Fruit fly (Drosophila melanogaster) whole organism, embryonic: ENCODE results near the gene CG15435.

ENCODE experiments used
- Antp ChIP-seq: fragments of 200-800 bp; sonication (Bioruptor generic); optimal IDR thresholded peaks from 3 replicates; lab custom pipeline; 2016; ENCODE audit warnings: missing biosample characterization, missing genetic modification characterization
- Atf3 ChIP-seq: fragments of 200-800 bp; sonication (Bioruptor generic); optimal IDR thresholded peaks from 3 replicates; lab custom pipeline; 2016; ENCODE audit warnings: missing biosample characterization, missing genetic modification characterization
- B-H2 ChIP-seq: fragments of 200-800 bp; sonication (Bioruptor generic); optimal IDR thresholded peaks from 2 replicates; lab custom pipeline; 2018; ENCODE audit warnings: missing biosample characterization, mild to moderate bottlenecking, missing genetic modification characterization
- CG10147 ChIP-seq: fragments of 200-800 bp; sonication (Bioruptor generic); optimal IDR thresholded peaks from 2 replicates; lab custom pipeline; 2019; ENCODE audit warnings: missing biosample characterization, mild to moderate bottlenecking, missing genetic modification characterization, moderate library complexity
- CG10267 ChIP-seq: fragments of 200-800 bp; sonication (Bioruptor generic); optimal IDR thresholded peaks from 2 replicates; lab custom pipeline; 2018; ENCODE audit warnings: missing biosample characterization, mild to moderate bottlenecking, missing genetic modification characterization, moderate library complexity
- CG10979 ChIP-seq: fragments of 200-800 bp; sonication (Bioruptor generic); optimal IDR thresholded peaks from 2 replicates; lab custom pipeline; 2018; ENCODE audit warnings: missing biosample characterization, mild to moderate bottlenecking, missing genetic modification characterization, moderate library complexity
- CG11085 ChIP-seq: fragments of 200-800 bp; sonication (Bioruptor generic); IDR thresholded peaks from 2 replicates; pipeline ENCODE4 v1.3.6; 2022; ENCODE audit warnings: missing biosample characterization, missing genetic modification characterization
- CG11247 ChIP-seq: fragments of 200-800 bp; sonication (Bioruptor generic); IDR thresholded peaks from 2 replicates; pipeline ENCODE4 v1.3.6; 2022; ENCODE audit warnings: missing biosample characterization, missing genetic modification characterization
- CG11560 ChIP-seq: fragments of 200-800 bp; sonication (Bioruptor generic); IDR thresholded peaks from 3 replicates; pipeline ENCODE4 v1.3.6; 2022; ENCODE audit warnings: missing biosample characterization, missing genetic modification characterization
- CG12236 ChIP-seq: fragments of 200-800 bp; sonication (Bioruptor generic); optimal IDR thresholded peaks from 2 replicates; lab custom pipeline; 2016; ENCODE audit warnings: missing biosample characterization, missing genetic modification characterization
- CG13123 ChIP-seq: fragments of 200-800 bp; sonication (Bioruptor generic); optimal IDR thresholded peaks from 2 replicates; lab custom pipeline; 2016; ENCODE audit warnings: missing biosample characterization, missing genetic modification characterization
- CG15269 ChIP-seq: fragments of 200-800 bp; sonication (Bioruptor generic); optimal IDR thresholded peaks from 2 replicates; lab custom pipeline; 2018; ENCODE audit warnings: missing biosample characterization, mild to moderate bottlenecking, missing genetic modification characterization, moderate library complexity
- CG17359 ChIP-seq: fragments of 200-800 bp; sonication (Bioruptor generic); optimal IDR thresholded peaks from 3 replicates; lab custom pipeline; 2018; ENCODE audit warnings: missing biosample characterization, mild to moderate bottlenecking, missing genetic modification characterization, moderate library complexity
- CG18619 ChIP-seq: fragments of 200-800 bp; sonication (Bioruptor generic); optimal IDR thresholded peaks from 3 replicates; lab custom pipeline; 2017; ENCODE audit warnings: missing biosample characterization, mild to moderate bottlenecking, missing genetic modification characterization
- CG2120 ChIP-seq: fragments of 200-800 bp; sonication (Bioruptor generic); optimal IDR thresholded peaks from 3 replicates; lab custom pipeline; 2016; ENCODE audit warnings: missing biosample characterization, missing genetic modification characterization
- CG30020 ChIP-seq: fragments of 200-800 bp; optimal IDR thresholded peaks from 2 replicates; lab custom pipeline; 2019; ENCODE audit warnings: missing biosample characterization, mild to moderate bottlenecking, missing genetic modification characterization, moderate library complexity
- CG30431 ChIP-seq: fragments of 200-800 bp; sonication (Bioruptor generic); optimal IDR thresholded peaks from 2 replicates; lab custom pipeline; 2017; ENCODE audit warnings: missing biosample characterization, missing genetic modification characterization
- CG4328 ChIP-seq: fragments of 200-800 bp; sonication (Bioruptor generic); optimal IDR thresholded peaks from 3 replicates; lab custom pipeline; 2017; ENCODE audit warnings: missing biosample characterization, missing genetic modification reagents, missing genetic modification characterization
- CG4360 ChIP-seq: fragments of 200-800 bp; sonication (Bioruptor generic); IDR thresholded peaks from 2 replicates; pipeline ENCODE4 v1.3.6; 2022; ENCODE audit warnings: missing biosample characterization, missing genetic modification characterization
- CG4820 ChIP-seq: fragments of 200-800 bp; sonication (Bioruptor generic); optimal IDR thresholded peaks from 3 replicates; lab custom pipeline; 2016; ENCODE audit warnings: missing biosample characterization, missing genetic modification characterization
- CG9609 ChIP-seq: fragments of 200-800 bp; sonication (Bioruptor generic); optimal IDR thresholded peaks from 3 replicates; lab custom pipeline; 2016; ENCODE audit warnings: missing biosample characterization, missing genetic modification characterization
- CG9817 ChIP-seq: fragments of 200-800 bp; sonication (Bioruptor generic); optimal IDR thresholded peaks from 2 replicates; lab custom pipeline; 2018; ENCODE audit warnings: missing biosample characterization, mild to moderate bottlenecking, missing genetic modification characterization, moderate library complexity
- Chrac-16 ChIP-seq: fragments of 200-800 bp; sonication (Bioruptor generic); optimal IDR thresholded peaks from 3 replicates; lab custom pipeline; 2016; ENCODE audit warnings: missing biosample characterization, missing genetic modification characterization
- Dref ChIP-seq: fragments of 200-800 bp; sonication (Bioruptor generic); IDR thresholded peaks from 2 replicates; pipeline ENCODE4 v1.3.6; 2022; ENCODE audit warnings: missing biosample characterization, missing genetic modification characterization
- H2.0 ChIP-seq: fragments of 200-800 bp; sonication (Bioruptor generic); IDR thresholded peaks from 2 replicates; pipeline ENCODE4 v1.3.6; 2022; ENCODE audit warnings: missing biosample characterization, missing genetic modification characterization
- Hr51 ChIP-seq, 2 experiments: fragments of 200-800 bp; sonication (Bioruptor generic); optimal IDR thresholded peaks; 2 replicates in 1 of 2; 3 replicates in 1 of 2; lab custom pipeline; 2016 to 2018; ENCODE audit warnings: missing biosample characterization in 2 of 2, missing genetic modification characterization in 2 of 2, mild to moderate bottlenecking in 1 of 2, moderate library complexity in 1 of 2
- Mes4 ChIP-seq: fragments of 200-800 bp; sonication (Bioruptor generic); optimal IDR thresholded peaks from 2 replicates; lab custom pipeline; 2016; ENCODE audit warnings: missing biosample characterization, missing genetic modification characterization
- Mrtf ChIP-seq: fragments of 200-800 bp; sonication (Bioruptor generic); IDR thresholded peaks from 3 replicates; pipeline ENCODE4 v1.3.6; 2022; ENCODE audit warnings: missing biosample characterization, missing genetic modification characterization
- Sox100B ChIP-seq: fragments of 200-800 bp; sonication (Bioruptor generic); optimal IDR thresholded peaks from 3 replicates; lab custom pipeline; 2018; ENCODE audit warnings: missing biosample characterization, mild to moderate bottlenecking, missing genetic modification characterization
- Stat92E ChIP-seq, 3 experiments: fragments of >200 bp in 2 of 3; fragments of 200-800 bp in 1 of 3; sonication (Bioruptor generic) in 1 of 3; optimal IDR thresholded peaks; 2 replicates each; lab custom pipeline; 2017 to 2019; ENCODE audit warnings: missing biosample characterization in 3 of 3, missing genetic modification characterization in 3 of 3, mild to moderate bottlenecking in 1 of 3, moderate library complexity in 1 of 3
- Vsx1 ChIP-seq: fragments of 200-800 bp; sonication (Bioruptor generic); optimal IDR thresholded peaks from 2 replicates; lab custom pipeline; 2017; ENCODE audit warnings: missing biosample characterization, mild to moderate bottlenecking, missing genetic modification characterization, missing genetic modification reagents
- ap ChIP-seq: fragments of 200-800 bp; sonication (Bioruptor generic); IDR thresholded peaks from 2 replicates; pipeline ENCODE4 v1.3.6; 2022; ENCODE audit warnings: missing biosample characterization, missing genetic modification characterization
- ara ChIP-seq: fragments of 200-800 bp; sonication (Bioruptor generic); IDR thresholded peaks from 2 replicates; pipeline ENCODE4 v1.3.6; 2022; ENCODE audit warnings: missing biosample characterization, missing genetic modification characterization
- cad ChIP-seq: fragments of >200 bp; optimal IDR thresholded peaks from 2 replicates; lab custom pipeline; 2017; ENCODE audit warnings: missing biosample characterization, missing genetic modification characterization
- dmrt99B ChIP-seq: fragments of 200-800 bp; sonication (Bioruptor generic); optimal IDR thresholded peaks from 2 replicates; lab custom pipeline; 2018; ENCODE audit warnings: missing biosample characterization, mild to moderate bottlenecking, missing genetic modification characterization, moderate library complexity
- fd102C ChIP-seq: fragments of 200-800 bp; sonication (Bioruptor generic); optimal IDR thresholded peaks from 2 replicates; lab custom pipeline; 2018; ENCODE audit warnings: missing biosample characterization, mild to moderate bottlenecking, missing genetic modification characterization, moderate library complexity
- fru ChIP-seq: fragments of >200 bp; optimal IDR thresholded peaks from 2 replicates; lab custom pipeline; 2017
- gcm ChIP-seq: fragments of 200-800 bp; sonication (Bioruptor generic); optimal IDR thresholded peaks from 2 replicates; lab custom pipeline; 2019; ENCODE audit warnings: missing biosample characterization, mild to moderate bottlenecking, missing genetic modification characterization, moderate library complexity
- gfzf ChIP-seq: fragments of 200-800 bp; sonication (Bioruptor generic); optimal IDR thresholded peaks from 2 replicates; lab custom pipeline; 2016; ENCODE audit warnings: missing biosample characterization, mild to moderate bottlenecking, missing genetic modification characterization, moderate library complexity
- gro ChIP-seq: fragments of 200-800 bp; sonication (Bioruptor generic); optimal IDR thresholded peaks from 2 replicates; lab custom pipeline; 2016; ENCODE audit warnings: missing biosample characterization, missing genetic modification characterization
- jigr1 ChIP-seq: fragments of 200-800 bp; sonication (Bioruptor generic); IDR thresholded peaks from 3 replicates; pipeline ENCODE4 v1.3.6; 2022; ENCODE audit warnings: missing biosample characterization, missing genetic modification characterization
- lola ChIP-seq, 3 experiments: fragments of >200 bp in 2 of 3; fragments of 200-800 bp in 1 of 3; sonication (Bioruptor generic) in 1 of 3; optimal IDR thresholded peaks; 2 replicates each; lab custom pipeline; 2017 to 2019; ENCODE audit warnings: missing biosample characterization in 3 of 3, missing genetic modification characterization in 3 of 3, mild to moderate bottlenecking in 1 of 3, moderate library complexity in 1 of 3
- row ChIP-seq: fragments of 200-800 bp; sonication (Bioruptor generic); IDR thresholded peaks from 3 replicates; pipeline ENCODE4 v1.3.6; 2022; ENCODE audit warnings: missing biosample characterization, missing genetic modification characterization
- sc ChIP-seq, 3 experiments: fragments of >200 bp in 2 of 3; fragments of 200-800 bp in 1 of 3; sonication (Bioruptor generic) in 1 of 3; optimal IDR thresholded peaks; 2 replicates in 2 of 3; 3 replicates in 1 of 3; lab custom pipeline; 2017; ENCODE audit warnings: mild to moderate bottlenecking in 1 of 3, missing biosample characterization in 1 of 3, missing genetic modification characterization in 1 of 3, missing genetic modification reagents in 1 of 3
- sens ChIP-seq: fragments of 200-800 bp; sonication (Bioruptor generic); peaks from one replicate; lab custom pipeline; 2016; ENCODE audit warnings: missing biosample characterization, missing genetic modification characterization
- sqz ChIP-seq: fragments of 200-800 bp; sonication (Bioruptor generic); optimal IDR thresholded peaks from 3 replicates; lab custom pipeline; 2018; ENCODE audit warnings: missing biosample characterization, mild to moderate bottlenecking, missing genetic modification characterization
- tll ChIP-seq, 2 experiments: fragments of 200-800 bp in 1 of 2; fragments of >200 bp in 1 of 2; sonication (Bioruptor generic) in 1 of 2; optimal IDR thresholded peaks; 2 replicates each; lab custom pipeline; 2017 to 2019; ENCODE audit warnings: missing biosample characterization in 2 of 2, missing genetic modification characterization in 2 of 2, mild to moderate bottlenecking in 1 of 2, moderate library complexity in 1 of 2
- wor ChIP-seq: fragments of 200-800 bp; sonication (Bioruptor generic); IDR thresholded peaks from 2 replicates; pipeline ENCODE4 v1.3.6; 2022; ENCODE audit warnings: missing biosample characterization, missing genetic modification characterization
- z ChIP-seq: fragments of 200-800 bp; sonication (Bioruptor generic); IDR thresholded peaks from 3 replicates; pipeline ENCODE4 v1.3.6; 2022; ENCODE audit warnings: missing biosample characterization, missing genetic modification characterization

Gene CG15435

DNA sequence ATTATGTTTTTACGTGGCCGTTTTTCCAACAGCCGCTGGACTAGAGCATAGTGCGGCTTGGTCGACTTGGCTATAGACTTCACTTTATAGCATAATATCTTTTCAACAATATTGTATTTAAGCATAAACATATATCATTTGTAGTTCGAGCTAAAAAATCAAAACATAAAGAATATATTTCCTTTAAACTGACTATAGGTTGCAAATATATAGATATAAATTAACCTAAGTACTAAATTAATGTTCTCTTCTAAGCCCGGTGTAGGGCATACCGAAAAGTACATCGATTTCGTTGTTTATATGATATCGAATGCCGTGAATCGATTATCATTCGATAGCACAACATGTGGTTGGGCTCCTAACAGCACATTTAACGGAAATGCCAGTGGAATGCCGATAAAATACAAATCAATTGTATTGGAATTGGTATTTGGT lies 10.9 kb upstream of the CG15435 start, which contains the start of gene MFS18 (continued):
- peak; percentile 98 to 99 for TF ChIP-seq Hr51 (GFP tag; optimal IDR thresholded peaks at IDR 0.05; lab: Kevin White, UChicago)
- peak; percentile 87 for TF ChIP-seq CG10147 (GFP tag; lab: Kevin White, UChicago)
- TF ChIP-seq CG4360 (GFP tag; lab: Robert Waterston, UW) = peak; percentile 90
- peak; percentile 87 for TF ChIP-seq fd102C
- TF ChIP-seq gfzf (GFP tag; lab: Kevin White, UChicago) = peak; percentile 30
- peak in 1 of 3 experiments; percentile 96 for TF ChIP-seq Stat92E (GFP tag; optimal IDR thresholded peaks at IDR 0.05; lab: Kevin White, UChicago)
- TF ChIP-seq CG11085 (GFP tag; lab: Robert Waterston, UW) = peak; percentile 98
- peak; percentile 97 for TF ChIP-seq sens (GFP tag; lab: Kevin White, UChicago)
- TF ChIP-seq B-H2 (GFP tag; lab: Kevin White, UChicago) = peak; percentile 92
- TF ChIP-seq sc (optimal IDR thresholded peaks at IDR 0.05; lab: Kevin White, UChicago) = no peak
- TF ChIP-seq sc (GFP tag; optimal IDR thresholded peaks at IDR 0.05; lab: Kevin White, UChicago) = peak; percentile 93
- no peak for TF ChIP-seq cad (GFP tag; lab: Kevin White, UChicago)
- peak; percentile 97 for TF ChIP-seq Sox100B (GFP tag; lab: Kevin White, UChicago)
- peak; percentile 69 for TF ChIP-seq Atf3
- peak in 1 of 3 experiments; percentile 99 for TF ChIP-seq lola (GFP tag; optimal IDR thresholded peaks at IDR 0.05; lab: Kevin White, UChicago)
- TF ChIP-seq CG11560 = peak; percentile 98
- peak; percentile 99 for TF ChIP-seq dmrt99B
- peak; percentile 99 for TF ChIP-seq ara
- TF ChIP-seq Mes4 = peak; percentile 76
- peak; percentile 96 for TF ChIP-seq Mrtf
- peak; percentile 80 for TF ChIP-seq CG30020 (tag; lab: Kevin White, UChicago)
- peak; percentile 77; the same call in 2 of the 3 replicates for TF ChIP-seq z
- TF ChIP-seq CG10979 = peak; percentile 99
- peak; percentile 93 for TF ChIP-seq CG13123 (GFP tag; lab: Kevin White, UChicago)
- no peak for TF ChIP-seq Vsx1 (GFP tag; lab: Kevin White, UChicago)
- TF ChIP-seq CG9609 = peak; percentile 69
- peak; percentile 96 for TF ChIP-seq gcm (GFP tag; lab: Kevin White, UChicago)
- TF ChIP-seq ap (GFP tag; lab: Robert Waterston, UW) = peak; percentile 98
- no peak for TF ChIP-seq sqz
- TF ChIP-seq Antp (GFP tag; lab: Kevin White, UChicago) = peak; percentile 76
- TF ChIP-seq Dref (GFP tag; lab: Robert Waterston, UW) = peak; percentile 85
- peak; percentile 96 for TF ChIP-seq CG2120 (GFP tag; lab: Kevin White, UChicago)
- peak; percentile 98 for TF ChIP-seq H2.0 (GFP tag; lab: Robert Waterston, UW)
- TF ChIP-seq CG9817 (tag; lab: Kevin White, UChicago) = peak; percentile 87
- TF ChIP-seq row (GFP tag; lab: Robert Waterston, UW) = peak; percentile 100
- peak; percentile 97 for TF ChIP-seq Chrac-16 (GFP tag; lab: Kevin White, UChicago)
- TF ChIP-seq gro (GFP tag; lab: Kevin White, UChicago) = peak; percentile 87
- TF ChIP-seq tll (GFP tag; optimal IDR thresholded peaks at IDR 0.05; lab: Kevin White, UChicago) = peak in 1 of 2 experiments; percentile 39
- TF ChIP-seq CG11247 (GFP tag; lab: Robert Waterston, UW) = peak; percentile 97
- TF ChIP-seq CG4820 (GFP tag; lab: Kevin White, UChicago) = peak; percentile 95
- peak; percentile 100 for TF ChIP-seq CG17359
- TF ChIP-seq jigr1 (GFP tag; lab: Robert Waterston, UW) = peak; percentile 98
- TF ChIP-seq CG4328 (GFP tag; lab: Kevin White, UChicago) = peak; percentile 91
- peak; percentile 31 for TF ChIP-seq CG12236 (GFP tag; lab: Kevin White, UChicago)
- peak; percentile 98 for TF ChIP-seq CG10267 (tag; lab: Kevin White, UChicago)
- no peak for TF ChIP-seq fru
- TF ChIP-seq CG30431 (GFP tag; lab: Kevin White, UChicago) = peak; percentile 94
- peak; percentile 95 for TF ChIP-seq CG15269 (tag; lab: Kevin White, UChicago)
- TF ChIP-seq wor (GFP tag; lab: Robert Waterston, UW) = peak; percentile 99
- peak; percentile 92 for TF ChIP-seq CG18619 (GFP tag; lab: Kevin White, UChicago)
